Worm (Caenorhabditis elegans) whole organism, L1 larva: Measurements from ENCODE around the gene algn-13.

Source experiments
- C16A3.4 ChIP-seq: fragments of 150-350 bp; optimal IDR thresholded peaks from 2 replicates; lab custom pipeline; 2014; ENCODE audit warnings: missing biosample characterization, missing genetic modification characterization
- aha-1 ChIP-seq: fragments of 150-350 bp; optimal IDR thresholded peaks from 2 replicates; lab custom pipeline; 2014; ENCODE audit warnings: missing biosample characterization, missing genetic modification characterization
- aly-2 ChIP-seq: fragments of 150-350 bp; optimal IDR thresholded peaks from 2 replicates; lab custom pipeline; 2014; ENCODE audit warnings: missing biosample characterization, missing genetic modification characterization
- ama-1 ChIP-seq: fragments of 150-350 bp; optimal IDR thresholded peaks from 2 replicates; lab custom pipeline; 2014
- blmp-1 ChIP-seq: fragments of 150-350 bp; optimal IDR thresholded peaks from 2 replicates; lab custom pipeline; 2014; ENCODE audit warnings: missing biosample characterization, missing genetic modification characterization
- ceh-8 ChIP-seq: fragments of 200-800 bp; sonication (Bioruptor generic); optimal IDR thresholded peaks from 2 replicates; lab custom pipeline; 2018; ENCODE audit warnings: mild to moderate bottlenecking, missing genetic modification characterization, moderate library complexity, missing compliant biosample characterization
- ceh-82 ChIP-seq, 3 experiments: fragments of 150-350 bp in 1 of 3; sonication (generic microtip) in 2 of 3; optimal IDR thresholded peaks; 2 replicates each; lab custom pipeline; 2014 to 2017; ENCODE audit warnings: missing biosample characterization in 3 of 3, missing genetic modification characterization in 3 of 3
- ceh-88 ChIP-seq: fragments of 200-800 bp; sonication (Bioruptor generic); IDR thresholded peaks from 2 replicates; pipeline ENCODE4 v1.3.6; 2022; ENCODE audit warnings: missing genetic modification characterization, missing compliant biosample characterization
- ceh-90 ChIP-seq: sonication (generic microtip); optimal IDR thresholded peaks from 2 replicates; lab custom pipeline; 2016; ENCODE audit warnings: missing genetic modification characterization, missing compliant biosample characterization
- ces-1 ChIP-seq: fragments of 150-350 bp; optimal IDR thresholded peaks from 2 replicates; lab custom pipeline; 2014; ENCODE audit warnings: missing biosample characterization, missing genetic modification reagents, missing genetic modification characterization
- efl-1 ChIP-seq, 4 experiments: fragments of 150-350 bp; optimal IDR thresholded peaks in 3 of 4; peaks in 1 of 4; 1 replicate in 1 of 4; 2 replicates in 3 of 4; lab custom pipeline; 2014; ENCODE audit warnings: missing biosample characterization in 2 of 4, missing genetic modification characterization in 2 of 4, missing genetic modification reagents in 2 of 4
- egl-13 ChIP-seq: sonication (generic microtip); optimal IDR thresholded peaks from 2 replicates; lab custom pipeline; 2016; ENCODE audit warnings: missing genotype, missing genetic modification reagents, missing genetic modification characterization, missing compliant biosample characterization
- egl-27 ChIP-seq, 2 experiments: fragments of 150-350 bp in 1 of 2; sonication (generic microtip); optimal IDR thresholded peaks; 3 replicates each; lab custom pipeline; 2017 to 2018; ENCODE audit warnings: missing biosample characterization in 2 of 2, missing genetic modification characterization in 2 of 2, missing genetic modification reagents in 2 of 2
- ets-5 ChIP-seq: fragments of 200-800 bp; sonication (Bioruptor generic); IDR thresholded peaks from 2 replicates; pipeline ENCODE4 v1.3.6; 2022; ENCODE audit warnings: missing genetic modification characterization, missing compliant biosample characterization
- fkh-10 ChIP-seq: sonication (generic microtip); optimal IDR thresholded peaks from 2 replicates; lab custom pipeline; 2017; ENCODE audit warnings: missing biosample characterization, missing genetic modification reagents, missing genetic modification characterization
- fkh-8 ChIP-seq: sonication (generic microtip); optimal IDR thresholded peaks from 2 replicates; lab custom pipeline; 2016; ENCODE audit warnings: mild to moderate bottlenecking, missing genetic modification characterization, missing compliant biosample characterization
- isw-1 ChIP-seq: fragments of 200-800 bp; sonication (Bioruptor generic); IDR thresholded peaks from 2 replicates; pipeline ENCODE4 v1.3.6; 2022; ENCODE audit warnings: missing genetic modification characterization, missing compliant biosample characterization
- lin-14 ChIP-seq: fragments of 200-800 bp; sonication (Bioruptor generic); optimal IDR thresholded peaks from 2 replicates; lab custom pipeline; 2018; ENCODE audit warnings: mild to moderate bottlenecking, missing genetic modification characterization, moderate library complexity, missing compliant biosample characterization
- lin-35 ChIP-seq, 2 experiments: fragments of 150-350 bp; optimal IDR thresholded peaks; 2 replicates each; lab custom pipeline; 2014; ENCODE audit warnings: missing biosample characterization in 2 of 2, missing genetic modification characterization in 2 of 2, missing genetic modification reagents in 2 of 2
- lin-39 ChIP-seq: fragments of 150-350 bp; optimal IDR thresholded peaks from 2 replicates; lab custom pipeline; 2014; ENCODE audit warnings: missing biosample characterization, missing genetic modification reagents, missing genetic modification characterization
- lsy-2 ChIP-seq, 2 experiments: fragments of 150-350 bp; optimal IDR thresholded peaks; 2 replicates each; lab custom pipeline; 2014; ENCODE audit warnings: missing biosample characterization in 2 of 2, missing genetic modification characterization in 2 of 2
- mef-2 ChIP-seq: fragments of 150-350 bp; optimal IDR thresholded peaks from 2 replicates; lab custom pipeline; 2014; ENCODE audit warnings: missing biosample characterization, missing genetic modification characterization
- mep-1 ChIP-seq: fragments of 150-350 bp; optimal IDR thresholded peaks from 2 replicates; lab custom pipeline; 2014; ENCODE audit warnings: missing biosample characterization, missing genetic modification characterization
- nhr-11 ChIP-seq: fragments of 150-350 bp; optimal IDR thresholded peaks from 2 replicates; lab custom pipeline; 2014; ENCODE audit warnings: missing biosample characterization, missing genetic modification characterization
- nhr-19 ChIP-seq: fragments of 200-800 bp; sonication (Bioruptor generic); conservative IDR thresholded peaks from 2 replicates; pipeline ENCODE4 v1.3.6; 2022; ENCODE audit warnings: missing genetic modification characterization, missing compliant biosample characterization
- nhr-47 ChIP-seq: sonication (generic microtip); optimal IDR thresholded peaks from 2 replicates; lab custom pipeline; 2016; ENCODE audit warnings: mild to moderate bottlenecking, missing genetic modification characterization, moderate library complexity, missing compliant biosample characterization
- nhr-71 ChIP-seq: sonication (generic microtip); optimal IDR thresholded peaks from 2 replicates; lab custom pipeline; 2016; ENCODE audit warnings: mild to moderate bottlenecking, missing genetic modification characterization, moderate library complexity, missing compliant biosample characterization
- nhr-76 ChIP-seq: sonication (generic microtip); optimal IDR thresholded peaks from 2 replicates; lab custom pipeline; 2017; ENCODE audit warnings: missing biosample characterization, missing genetic modification characterization
- nhr-90 ChIP-seq: sonication (generic microtip); optimal IDR thresholded peaks from 2 replicates; lab custom pipeline; 2016; ENCODE audit warnings: mild to moderate bottlenecking, missing genetic modification characterization, missing compliant biosample characterization; ENCODE audit not compliant: poor library complexity
- pag-3 ChIP-seq: sonication (generic microtip); optimal IDR thresholded peaks from 2 replicates; lab custom pipeline; 2017; ENCODE audit warnings: missing genetic modification characterization, mild to moderate bottlenecking, missing compliant biosample characterization, antibody characterized with exemption, borderline replicate concordance; ENCODE audit not compliant: insufficient read depth
- pax-3 ChIP-seq: fragments of 200-800 bp; sonication (Bioruptor generic); optimal IDR thresholded peaks from 2 replicates; lab custom pipeline; 2018; ENCODE audit warnings: mild to moderate bottlenecking, missing genetic modification characterization, moderate library complexity, missing compliant biosample characterization
- pqm-1 ChIP-seq: sonication (generic microtip); optimal IDR thresholded peaks from 3 replicates; lab custom pipeline; 2017; ENCODE audit warnings: missing biosample characterization, missing genetic modification characterization
- sox-4 ChIP-seq: sonication (generic microtip); optimal IDR thresholded peaks from 2 replicates; lab custom pipeline; 2016; ENCODE audit warnings: missing genetic modification characterization, missing compliant biosample characterization
- swsn-7 ChIP-seq: sonication (generic microtip); optimal IDR thresholded peaks from 2 replicates; lab custom pipeline; 2016; ENCODE audit warnings: missing genetic modification characterization, missing compliant biosample characterization
- tbx-2 ChIP-seq: sonication (generic microtip); optimal IDR thresholded peaks from 2 replicates; lab custom pipeline; 2016; ENCODE audit warnings: missing genetic modification characterization, missing compliant biosample characterization
- tlp-1 ChIP-seq: fragments of 150-350 bp; optimal IDR thresholded peaks from 2 replicates; lab custom pipeline; 2014; ENCODE audit warnings: missing biosample characterization, missing genetic modification characterization
- unc-130 ChIP-seq: fragments of 150-350 bp; optimal IDR thresholded peaks from 2 replicates; lab custom pipeline; 2017; ENCODE audit warnings: missing biosample characterization, missing genetic modification characterization, inconsistent platforms
- unc-86 ChIP-seq: sonication (generic microtip); optimal IDR thresholded peaks from 2 replicates; lab custom pipeline; 2016; ENCODE audit warnings: missing genetic modification characterization, missing compliant biosample characterization
- unc-98 ChIP-seq: fragments of 200-800 bp; sonication (Bioruptor generic); IDR thresholded peaks from 2 replicates; pipeline ENCODE4 v1.3.6; 2022; ENCODE audit warnings: missing genetic modification characterization, missing compliant biosample characterization
- vab-15 ChIP-seq: sonication (generic microtip); optimal IDR thresholded peaks from 2 replicates; lab custom pipeline; 2017; ENCODE audit warnings: missing genotype, mild to moderate bottlenecking, missing genetic modification characterization, missing compliant biosample characterization
- zip-4 ChIP-seq: fragments of 200-800 bp; sonication (Bioruptor generic); optimal IDR thresholded peaks from 2 replicates; lab custom pipeline; 2018; ENCODE audit warnings: mild to moderate bottlenecking, missing genetic modification characterization, moderate library complexity, missing compliant biosample characterization
- ztf-11 ChIP-seq, 2 experiments: sonication (generic microtip); optimal IDR thresholded peaks; 2 replicates each; lab custom pipeline; 2016 to 2017; ENCODE audit warnings: missing genetic modification characterization in 2 of 2, missing biosample characterization in 1 of 2, missing compliant biosample characterization in 1 of 2
- ztf-4 ChIP-seq: fragments of 150-350 bp; optimal IDR thresholded peaks from 2 replicates; lab custom pipeline; 2014; ENCODE audit warnings: missing biosample characterization, missing genetic modification characterization

Gene algn-13

DNA sequence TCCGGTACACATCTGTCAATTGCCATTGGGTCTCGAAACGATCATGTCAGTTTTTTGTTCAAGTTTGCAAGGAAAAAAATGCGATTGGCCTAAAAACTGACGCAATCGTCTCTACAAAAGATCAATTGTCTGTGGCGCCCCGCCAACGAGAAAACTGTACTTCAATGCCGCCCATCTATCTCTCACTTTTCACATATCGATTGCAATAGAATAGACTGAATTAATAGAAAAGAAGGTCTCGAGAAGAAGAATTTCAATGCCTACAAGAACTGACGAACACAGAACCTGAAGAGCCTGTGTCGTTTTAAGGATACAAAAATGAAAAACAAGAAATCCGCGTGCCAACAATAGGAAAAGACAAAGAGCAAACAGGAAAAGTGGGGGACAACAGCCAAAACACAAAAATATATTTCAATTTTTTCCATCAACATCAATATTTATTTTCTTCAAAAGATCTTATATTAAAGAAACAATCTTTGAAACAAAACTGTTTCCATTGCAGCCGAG, 46.6 kb upstream of the algn-13 start (continued):
- TF ChIP-seq vab-15 (tag; lab: Kevin White, UChicago) (no peak), tbx-2 (tag; lab: Kevin White, UChicago) (no peak), ama-1 (lab: Kevin White, UChicago) (no peak), efl-1 (optimal IDR thresholded peaks at IDR 0.05; lab: Kevin White, UChicago) (peak; percentile 4 to 9), efl-1 (GFP tag; optimal IDR thresholded peaks at IDR 0.05 in 1 of 2; lab: Kevin White, UChicago) (peak in 1 of 2 experiments; percentile 54), nhr-76 (tag; lab: Kevin White, UChicago) (no peak), zip-4 (GFP tag; lab: Kevin White, UChicago) (no peak), ces-1 (no peak), nhr-11 (no peak), aha-1 (no peak), sox-4 (tag; lab: Kevin White, UChicago) (no peak), pqm-1 (tag; lab: Kevin White, UChicago) (no peak), egl-27 (tag; optimal IDR thresholded peaks at IDR 0.05; lab: Kevin White, UChicago) (no peak), egl-13 (no peak), ztf-11 (tag; optimal IDR thresholded peaks at IDR 0.05; lab: Kevin White, UChicago) (no peak), swsn-7 (no peak), mef-2 (tag; lab: Kevin White, UChicago) (no peak), nhr-90 (tag; lab: Kevin White, UChicago) (peak; percentile 20), lsy-2 (tag; optimal IDR thresholded peaks at IDR 0.05; lab: Kevin White, UChicago) (peak; percentile 7 to 33), blmp-1 (tag; lab: Kevin White, UChicago) (peak; percentile 34), mep-1 (tag; lab: Kevin White, UChicago) (peak; percentile 41), ets-5 (no peak), nhr-47 (tag; lab: Kevin White, UChicago) (no peak), pag-3 (no peak), C16A3.4 (no peak), aly-2 (tag; lab: Kevin White, UChicago) (no peak)

DNA sequence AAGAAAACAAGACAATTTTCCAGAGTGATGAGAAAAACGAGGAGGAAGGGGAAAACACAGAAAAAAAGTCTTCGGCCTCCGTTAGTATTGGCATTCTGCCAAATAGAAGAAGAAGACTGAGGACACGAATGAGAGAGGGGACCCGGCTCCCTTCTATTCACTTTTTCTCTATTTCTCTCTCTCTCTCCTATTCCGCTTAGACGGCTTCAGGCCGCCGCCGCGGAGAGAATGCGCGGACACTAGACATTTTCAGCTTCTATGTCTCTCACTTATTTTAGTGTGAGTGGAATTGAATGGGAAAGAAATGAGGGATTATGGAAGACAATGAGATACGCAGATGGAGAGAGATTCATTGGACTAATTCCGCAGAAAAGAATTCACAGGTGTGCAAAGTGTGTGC, 45.0 kb upstream of the algn-13 start:
- no peak for TF ChIP-seq unc-130
- TF ChIP-seq ceh-82 (tag; optimal IDR thresholded peaks at IDR 0.05; lab: Kevin White, UChicago): peak in 2 of 3 experiments; percentile 9 to 28
- no peak for TF ChIP-seq nhr-11
- peak; percentile 27 for TF ChIP-seq nhr-47 (tag; lab: Kevin White, UChicago)
- peak; percentile 25 for TF ChIP-seq nhr-71
- peak; percentile 28 for TF ChIP-seq unc-86 (tag; lab: Kevin White, UChicago)
- 0 out of 2 replicates have a peak, but pooled peaks have one; percentile 2 for TF ChIP-seq isw-1 (GFP tag; lab: Robert Waterston, UW)
- TF ChIP-seq lin-14: peak; percentile 63
- no peak for TF ChIP-seq tlp-1
- peak in 1 of 2 experiments; percentile 16 for TF ChIP-seq lin-35 (GFP tag; optimal IDR thresholded peaks at IDR 0.05; lab: Kevin White, UChicago)
- TF ChIP-seq ceh-90: no peak
- no peak for TF ChIP-seq ztf-4 (tag; lab: Kevin White, UChicago)
- TF ChIP-seq efl-1 (optimal IDR thresholded peaks at IDR 0.05; lab: Kevin White, UChicago): peak in 1 of 2 experiments; percentile 10
- TF ChIP-seq efl-1 (GFP tag; optimal IDR thresholded peaks at IDR 0.05 in 1 of 2; lab: Kevin White, UChicago): no peak
- peak in 1 of 2 experiments; percentile 37 for TF ChIP-seq lsy-2 (tag; optimal IDR thresholded peaks at IDR 0.05; lab: Kevin White, UChicago)
- TF ChIP-seq nhr-19: no peak
- TF ChIP-seq fkh-10: no peak
- peak; percentile 40 for TF ChIP-seq pax-3 (tag; lab: Kevin White, UChicago)
- TF ChIP-seq fkh-8 (tag; lab: Kevin White, UChicago): peak; percentile 42
- no peak for TF ChIP-seq lin-39 (tag; lab: Kevin White, UChicago)
- peak; percentile 12 for TF ChIP-seq tbx-2 (tag; lab: Kevin White, UChicago)
- peak; percentile 5 for TF ChIP-seq ceh-8 (GFP tag; lab: Kevin White, UChicago)
- no peak for TF ChIP-seq ceh-88 (GFP tag; lab: Robert Waterston, UW)
- no peak for TF ChIP-seq unc-98 (GFP tag; lab: Robert Waterston, UW)
